Worm (Caenorhabditis elegans): ENCODE data around the gene nhr-107.

Gene nhr-107

ce11 chrV:6953797-6954196, 43.1 kb downstream of the nhr-107 start, which contains the start of gene srg-31:
Gene srg-31, minus strand, starts transcription at chrV:6953897.
- no peak for TF ChIP-seq madf-9 (GFP tag; conservative IDR thresholded peaks at IDR 0.05)
- TF ChIP-seq unc-62 (GFP tag; optimal IDR thresholded peaks at IDR 0.05 in 1 of 2), result peak in 1 of 2 experiments; percentile 51
- no peak for TF ChIP-seq unc-62 (tag; optimal IDR thresholded peaks at IDR 0.05)
- TF ChIP-seq lin-39 (tag; optimal IDR thresholded peaks at IDR 0.05), result no peak

DNA sequence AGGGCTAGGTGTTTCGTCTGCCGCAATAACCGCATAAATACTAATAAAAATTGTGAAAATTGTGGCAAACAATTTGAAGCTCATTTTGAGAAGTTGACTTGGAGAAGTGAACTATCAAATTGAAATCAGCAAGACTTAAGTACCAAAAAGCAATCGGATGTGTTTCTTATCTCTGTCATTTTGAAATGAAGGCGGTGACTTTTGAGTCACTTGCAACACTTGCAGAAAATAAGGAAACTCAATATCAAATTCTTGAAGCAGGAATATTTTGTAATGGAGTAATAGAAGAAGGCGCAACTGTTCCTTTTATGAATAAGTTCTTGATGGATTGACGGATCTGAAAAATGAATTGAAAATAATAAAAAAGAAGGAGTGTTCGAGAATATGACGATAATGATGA, 45.6 kb downstream of the nhr-107 start, which contains the start of gene T07H8.11:
Gene T07H8.11, minus strand, starts transcription at position 101 of the 400 bp plus-strand sequence.
- TF ChIP-seq egl-27 (tag; optimal IDR thresholded peaks at IDR 0.05) (no peak), lin-1 (GFP tag; IDR thresholded peaks at IDR 0.05) (no peak)

DNA sequence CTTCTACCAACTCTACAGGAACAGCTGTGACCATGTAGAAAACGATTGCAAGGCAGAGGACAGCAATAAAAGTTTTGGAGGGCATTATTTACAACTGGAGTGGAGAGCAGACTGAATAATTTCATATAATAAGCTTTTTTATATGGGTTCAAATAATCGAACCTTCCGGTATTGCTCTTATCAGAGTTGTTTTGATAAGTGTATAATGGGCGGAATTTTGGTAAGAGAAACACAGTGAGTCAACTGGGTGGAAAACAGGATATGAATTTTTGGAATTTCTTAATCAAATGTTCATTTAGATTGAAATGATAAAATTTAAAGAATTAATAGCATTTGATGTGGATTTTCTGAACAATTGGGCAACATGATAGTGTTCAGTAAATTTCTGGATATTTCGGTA, 47.1 kb downstream of the nhr-107 start, which contains the start of gene Y57E12B.11:
Gene Y57E12B.11, minus strand, starts transcription at position 101 of the 400 bp plus-strand sequence.
- no peak for TF ChIP-seq rbr-2 (tag; optimal IDR thresholded peaks at IDR 0.05)
- TF ChIP-seq nhr-28 (tag; optimal IDR thresholded peaks at IDR 0.05), result no peak
- TF ChIP-seq snpc-4 (tag; optimal IDR thresholded peaks at IDR 0.05), result no peak
- no peak for TF ChIP-seq unc-130 (GFP tag; optimal IDR thresholded peaks at IDR 0.05)
- TF ChIP-seq php-3 (GFP tag; IDR thresholded peaks at IDR 0.05), result no peak
- no peak for TF ChIP-seq nhr-42 (GFP tag; IDR thresholded peaks at IDR 0.05)
- TF ChIP-seq unc-39 (tag; optimal IDR thresholded peaks at IDR 0.05), result no peak
- no peak for TF ChIP-seq mxl-3 (GFP tag; optimal IDR thresholded peaks at IDR 0.05)
- TF ChIP-seq egl-43 (GFP tag; IDR thresholded peaks at IDR 0.05), result no peak
- no peak for TF ChIP-seq jun-1 (tag; optimal IDR thresholded peaks at IDR 0.05)
- no peak for TF ChIP-seq dmd-9 (GFP tag; IDR thresholded peaks at IDR 0.05)
- no peak for TF ChIP-seq Y75B8A.6 (GFP tag; IDR thresholded peaks at IDR 0.05)
- no peak for TF ChIP-seq lim-7 (GFP tag; IDR thresholded peaks at IDR 0.05)

DNA sequence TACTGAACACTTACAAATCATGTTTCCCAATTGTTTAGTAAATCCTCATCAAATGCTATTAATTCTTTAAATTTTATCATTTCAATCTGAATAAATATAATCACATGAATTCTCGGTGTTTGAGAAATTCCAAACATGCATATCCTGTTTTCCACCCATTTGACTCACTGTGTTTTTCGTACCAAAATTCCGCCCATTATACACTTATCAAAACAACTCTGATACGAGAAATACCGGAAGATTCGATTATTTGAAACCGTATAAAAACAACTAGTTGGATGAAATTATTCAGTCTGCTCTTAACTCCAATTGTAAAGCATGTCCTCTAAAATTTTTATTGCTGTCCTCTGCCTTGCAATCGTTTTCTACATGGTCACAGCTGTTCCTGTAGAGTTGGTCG, 48.7 kb downstream of the nhr-107 start, which contains the start of gene Y57E12B.1:
Gene Y57E12B.1, plus strand, starts transcription at position 301 of the 400 bp plus-strand sequence.
- no peak for TF ChIP-seq lin-39 (tag; optimal IDR thresholded peaks at IDR 0.05)
- no peak for TF ChIP-seq tra-1 (GFP tag; IDR thresholded peaks at IDR 0.05)
- no peak for TF ChIP-seq ceh-82 (tag; optimal IDR thresholded peaks at IDR 0.05)
- no peak for TF ChIP-seq ceh-44 (GFP tag; IDR thresholded peaks at IDR 0.05)
- no peak for TF ChIP-seq fkh-10 (GFP tag; optimal IDR thresholded peaks at IDR 0.05)
- TF ChIP-seq ztf-7 (tag; optimal IDR thresholded peaks at IDR 0.05), result no peak
- TF ChIP-seq T26A8.4 (GFP tag; IDR thresholded peaks at IDR 0.05), result no peak
- TF ChIP-seq mdt-29 (GFP tag; IDR thresholded peaks at IDR 0.05), result no peak
- TF ChIP-seq nhr-10 (tag; optimal IDR thresholded peaks at IDR 0.05), result no peak

ce11 chrV:6947442-6947841, 49.4 kb downstream of the nhr-107 start, which contains the start of gene Y57E12B.4:
Gene Y57E12B.4, minus strand, starts transcription at chrV:6947542.
- TF ChIP-seq unc-130 (GFP tag; optimal IDR thresholded peaks at IDR 0.05) (no peak), rbr-2 (tag; optimal IDR thresholded peaks at IDR 0.05) (no peak), gei-8 (GFP tag; optimal IDR thresholded peaks at IDR 0.05) (no peak), jun-1 (tag; optimal IDR thresholded peaks at IDR 0.05) (no peak), daf-12 (tag; optimal IDR thresholded peaks at IDR 0.05) (no peak), pqm-1 (tag; optimal IDR thresholded peaks at IDR 0.05) (no peak), lin-38 (GFP tag; IDR thresholded peaks at IDR 0.05) (no peak), lsy-2 (tag; optimal IDR thresholded peaks at IDR 0.05) (no peak), cey-2 (tag; optimal IDR thresholded peaks at IDR 0.05; ENCODE audit: borderline replicate concordance, insufficient read depth) (no peak), saeg-2 (GFP tag; IDR thresholded peaks at IDR 0.05) (no peak), aly-2 (tag; optimal IDR thresholded peaks at IDR 0.05) (no peak), arid-1 (GFP tag; conservative IDR thresholded peaks at IDR 0.05) (no peak)

Data from whole organism, L4 larva.